Worm (Caenorhabditis elegans): Measurements from ENCODE around the gene Y116F11B.13.

- no peak for TF ChIP-seq ama-1 (optimal IDR thresholded peaks at IDR 0.05)
- TF ChIP-seq flt-1 (GFP tag; IDR thresholded peaks at IDR 0.05) = no peak
- no peak for TF ChIP-seq tbx-37 (GFP tag; conservative IDR thresholded peaks at IDR 0.05)
- no peak for TF ChIP-seq tra-4 (tag; optimal IDR thresholded peaks at IDR 0.05)
- no peak for TF ChIP-seq tbx-11 (GFP tag; IDR thresholded peaks at IDR 0.05)
- no peak for TF ChIP-seq pes-1 (GFP tag; IDR thresholded peaks at IDR 0.05)
- TF ChIP-seq scrt-1 (GFP tag; IDR thresholded peaks at IDR 0.05) = no peak
- TF ChIP-seq hmbx-1 (tag; optimal IDR thresholded peaks at IDR 0.05) = no peak
- no peak for TF ChIP-seq hmg-4 (GFP tag; optimal IDR thresholded peaks at IDR 0.05)
- peak; percentile 4 for TF ChIP-seq F13C5.2 (tag; optimal IDR thresholded peaks at IDR 0.05)
These were observed 14.5 kb downstream of the Y116F11B.13 start for ce11 chrV:19897557-19897956.

All from whole organism, early embryonic.